Fruit fly (Drosophila melanogaster) whole organism, embryonic: Measurements from ENCODE around the gene Hmbs.
A peak's percentile ranks its signal among the peaks of the same experiment; 100 is the strongest.

Experiments used
- Atf6 ChIP-seq: fragments of 200-800 bp; sonication (Bioruptor generic); IDR thresholded peaks from 2 replicates; pipeline ENCODE4 v1.3.6; 2022; ENCODE audit warnings: missing biosample characterization, missing genetic modification characterization
- B-H2 ChIP-seq: fragments of 200-800 bp; sonication (Bioruptor generic); optimal IDR thresholded peaks from 2 replicates; lab custom pipeline; 2018; ENCODE audit warnings: missing biosample characterization, mild to moderate bottlenecking, missing genetic modification characterization
- Blimp-1 ChIP-seq: fragments of 200-800 bp; sonication (Bioruptor generic); optimal IDR thresholded peaks from 3 replicates; lab custom pipeline; 2018; ENCODE audit warnings: missing biosample characterization, missing genetic modification characterization, mild to moderate bottlenecking, moderate library complexity, missing genetic modification reagents
- CG10543 ChIP-seq: fragments of 200-800 bp; sonication (Bioruptor generic); optimal IDR thresholded peaks from 3 replicates; lab custom pipeline; 2017; ENCODE audit warnings: missing biosample characterization, mild to moderate bottlenecking, missing genetic modification characterization, moderate library complexity
- CG12769 ChIP-seq: fragments of 200-800 bp; sonication (Bioruptor generic); optimal IDR thresholded peaks from 2 replicates; lab custom pipeline; 2019; ENCODE audit warnings: missing biosample characterization, mild to moderate bottlenecking, missing genetic modification characterization, moderate library complexity
- CG17328 ChIP-seq: fragments of 200-800 bp; sonication (Bioruptor generic); IDR thresholded peaks from 2 replicates; pipeline ENCODE4 v1.3.6; 2022; ENCODE audit warnings: missing biosample characterization, missing genetic modification characterization
- CG17361 ChIP-seq: fragments of 200-800 bp; sonication (Bioruptor generic); IDR thresholded peaks from 3 replicates; pipeline ENCODE4 v1.3.6; 2022; ENCODE audit warnings: missing biosample characterization, missing genetic modification characterization
- CG17568 ChIP-seq: fragments of 200-800 bp; sonication (Bioruptor generic); optimal IDR thresholded peaks from 2 replicates; lab custom pipeline; 2018; ENCODE audit warnings: missing biosample characterization, mild to moderate bottlenecking, missing genetic modification characterization, moderate library complexity
- CG18599 ChIP-seq: fragments of 200-800 bp; sonication (Bioruptor generic); optimal IDR thresholded peaks from 3 replicates; lab custom pipeline; 2017; ENCODE audit warnings: missing biosample characterization, missing genetic modification characterization, mild to moderate bottlenecking, moderate library complexity, missing genetic modification reagents
- CG2712 ChIP-seq: fragments of 200-800 bp; optimal IDR thresholded peaks from 3 replicates; lab custom pipeline; 2019; ENCODE audit warnings: missing biosample characterization, mild to moderate bottlenecking, missing genetic modification characterization, moderate library complexity
- CG30020 ChIP-seq: fragments of 200-800 bp; optimal IDR thresholded peaks from 2 replicates; lab custom pipeline; 2019; ENCODE audit warnings: missing biosample characterization, mild to moderate bottlenecking, missing genetic modification characterization, moderate library complexity
- CG3163 ChIP-seq: fragments of 200-800 bp; sonication (Bioruptor generic); optimal IDR thresholded peaks from 3 replicates; lab custom pipeline; 2016; ENCODE audit warnings: missing biosample characterization, missing genetic modification characterization
- CG33213 ChIP-seq: fragments of 200-800 bp; sonication (Bioruptor generic); optimal IDR thresholded peaks from 3 replicates; lab custom pipeline; 2016; ENCODE audit warnings: missing biosample characterization, missing genetic modification characterization
- CG5245 ChIP-seq: fragments of 200-800 bp; sonication (Bioruptor generic); optimal IDR thresholded peaks from 3 replicates; lab custom pipeline; 2016; ENCODE audit warnings: missing biosample characterization, missing genetic modification characterization
- CG6765 ChIP-seq: fragments of 200-800 bp; sonication (Bioruptor generic); optimal IDR thresholded peaks from 3 replicates; lab custom pipeline; 2017; ENCODE audit warnings: missing biosample characterization, mild to moderate bottlenecking, missing genetic modification characterization
- CG9609 ChIP-seq: fragments of 200-800 bp; sonication (Bioruptor generic); optimal IDR thresholded peaks from 3 replicates; lab custom pipeline; 2016; ENCODE audit warnings: missing biosample characterization, missing genetic modification characterization
- CG9817 ChIP-seq: fragments of 200-800 bp; sonication (Bioruptor generic); optimal IDR thresholded peaks from 2 replicates; lab custom pipeline; 2018; ENCODE audit warnings: missing biosample characterization, mild to moderate bottlenecking, missing genetic modification characterization, moderate library complexity
- HHEX ChIP-seq: fragments of 200-800 bp; sonication (Bioruptor generic); optimal IDR thresholded peaks from 3 replicates; lab custom pipeline; 2017; ENCODE audit warnings: missing biosample characterization, mild to moderate bottlenecking, missing genetic modification characterization, missing genetic modification reagents
- HmgD ChIP-seq: fragments of 200-800 bp; sonication (Bioruptor generic); optimal IDR thresholded peaks from 3 replicates; lab custom pipeline; 2016; ENCODE audit warnings: missing biosample characterization, missing genetic modification characterization
- HmgZ ChIP-seq: fragments of 200-800 bp; sonication (Bioruptor generic); optimal IDR thresholded peaks from 2 replicates; lab custom pipeline; 2018; ENCODE audit warnings: missing biosample characterization, mild to moderate bottlenecking, missing genetic modification characterization
- Jarid2 ChIP-seq: fragments of 200-800 bp; sonication (Bioruptor generic); optimal IDR thresholded peaks from 3 replicates; lab custom pipeline; 2017; ENCODE audit warnings: mild to moderate bottlenecking, missing biosample characterization, missing genetic modification reagents, missing genetic modification characterization
- Mrtf ChIP-seq: fragments of 200-800 bp; sonication (Bioruptor generic); IDR thresholded peaks from 3 replicates; pipeline ENCODE4 v1.3.6; 2022; ENCODE audit warnings: missing biosample characterization, missing genetic modification characterization
- Opbp ChIP-seq: fragments of 200-800 bp; sonication (Bioruptor generic); IDR thresholded peaks from 3 replicates; pipeline ENCODE4 v1.3.6; 2022; ENCODE audit warnings: missing biosample characterization, missing genetic modification characterization; ENCODE audit not compliant: partially characterized antibody
- Poxn ChIP-seq: fragments of 200-800 bp; sonication (Bioruptor generic); IDR thresholded peaks from 2 replicates; pipeline ENCODE4 v1.3.6; 2022; ENCODE audit warnings: missing biosample characterization, missing genetic modification characterization
- Scr ChIP-seq: fragments of 200-800 bp; sonication (Bioruptor generic); IDR thresholded peaks from 2 replicates; pipeline ENCODE4 v1.3.6; 2022; ENCODE audit warnings: missing biosample characterization, missing genetic modification characterization; ENCODE audit not compliant: partially characterized antibody
- Sin3A ChIP-seq: fragments of >200 bp; optimal IDR thresholded peaks from 2 replicates; lab custom pipeline; 2018
- ac ChIP-seq: fragments of 200-800 bp; sonication (Bioruptor generic); optimal IDR thresholded peaks from 3 replicates; lab custom pipeline; 2017; ENCODE audit warnings: missing biosample characterization, mild to moderate bottlenecking, missing genetic modification characterization
- aop ChIP-seq: fragments of 200-800 bp; sonication (Bioruptor generic); IDR thresholded peaks from 2 replicates; pipeline ENCODE4 v1.3.6; 2022; ENCODE audit warnings: missing biosample characterization, missing genetic modification characterization
- ap ChIP-seq: fragments of 200-800 bp; sonication (Bioruptor generic); IDR thresholded peaks from 2 replicates; pipeline ENCODE4 v1.3.6; 2022; ENCODE audit warnings: missing biosample characterization, missing genetic modification characterization
- ase ChIP-seq: fragments of 200-800 bp; sonication (Bioruptor generic); IDR thresholded peaks from 3 replicates; pipeline ENCODE4 v1.3.6; 2022; ENCODE audit warnings: missing biosample characterization, missing genetic modification characterization
- bowl ChIP-seq: fragments of 200-800 bp; sonication (Bioruptor generic); IDR thresholded peaks from 2 replicates; pipeline ENCODE4 v1.3.6; 2022; ENCODE audit warnings: missing biosample characterization, missing genetic modification characterization
- br ChIP-seq: fragments of >200 bp; optimal IDR thresholded peaks from 2 replicates; lab custom pipeline; 2017
- btn ChIP-seq: fragments of 200-800 bp; sonication (Bioruptor generic); optimal IDR thresholded peaks from 2 replicates; lab custom pipeline; 2016; ENCODE audit warnings: missing biosample characterization, missing genetic modification characterization
- chn ChIP-seq: fragments of 200-800 bp; sonication (Bioruptor generic); optimal IDR thresholded peaks from 2 replicates; lab custom pipeline; 2016; ENCODE audit warnings: missing biosample characterization, missing genetic modification characterization
- croc ChIP-seq: fragments of 200-800 bp; sonication (Bioruptor generic); conservative IDR thresholded peaks from 3 replicates; pipeline ENCODE4 v1.3.6; 2022; ENCODE audit warnings: missing biosample characterization, missing genetic modification characterization
- crol ChIP-seq: fragments of 200-800 bp; sonication (Bioruptor generic); IDR thresholded peaks from 2 replicates; pipeline ENCODE4 v1.3.6; 2022; ENCODE audit warnings: missing biosample characterization, missing genetic modification characterization
- crp ChIP-seq, 2 experiments: fragments of 200-800 bp; sonication (Bioruptor generic); optimal IDR thresholded peaks; 2 replicates in 1 of 2; 3 replicates in 1 of 2; lab custom pipeline; 2017; ENCODE audit warnings: missing biosample characterization in 2 of 2, missing genetic modification characterization in 2 of 2, mild to moderate bottlenecking in 1 of 2, moderate library complexity in 1 of 2
- da ChIP-seq: fragments of 200-800 bp; sonication (Bioruptor generic); optimal IDR thresholded peaks from 2 replicates; lab custom pipeline; 2016; ENCODE audit warnings: missing biosample characterization, missing genetic modification characterization
- en ChIP-seq: fragments of 200-800 bp; sonication (Bioruptor generic); optimal IDR thresholded peaks from 2 replicates; lab custom pipeline; 2016; ENCODE audit warnings: missing biosample characterization, missing genetic modification characterization
- gem ChIP-seq: fragments of 200-800 bp; sonication (Bioruptor generic); optimal IDR thresholded peaks from 2 replicates; lab custom pipeline; 2019; ENCODE audit warnings: missing biosample characterization, mild to moderate bottlenecking, missing genetic modification characterization, moderate library complexity
- grau ChIP-seq: fragments of 200-800 bp; optimal IDR thresholded peaks from 3 replicates; lab custom pipeline; 2019; ENCODE audit warnings: missing biosample characterization, mild to moderate bottlenecking, missing genetic modification characterization, moderate library complexity
- hkb ChIP-seq, 2 experiments: fragments of 200-800 bp in 1 of 2; fragments of >200 bp in 1 of 2; sonication (Bioruptor generic) in 1 of 2; IDR thresholded peaks in 1 of 2; optimal IDR thresholded peaks in 1 of 2; 2 replicates each; pipeline versions ENCODE4 v1.3.6 to Lab custom; 2017 to 2022; ENCODE audit warnings: missing biosample characterization in 1 of 2, missing genetic modification characterization in 1 of 2
- nerfin-1 ChIP-seq: fragments of 200-800 bp; sonication (Bioruptor generic); optimal IDR thresholded peaks from 3 replicates; lab custom pipeline; 2019; ENCODE audit warnings: missing biosample characterization, mild to moderate bottlenecking, missing genetic modification characterization, moderate library complexity
- oc ChIP-seq: fragments of 200-800 bp; sonication (Bioruptor generic); optimal IDR thresholded peaks from 2 replicates; lab custom pipeline; 2018; ENCODE audit warnings: missing biosample characterization, mild to moderate bottlenecking, missing genetic modification characterization, moderate library complexity
- pan ChIP-seq, 4 experiments: fragments of >200 bp in 3 of 4; fragments of 200-800 bp in 1 of 4; sonication (Bioruptor generic) in 1 of 4; optimal IDR thresholded peaks in 3 of 4; IDR thresholded peaks in 1 of 4; 2 replicates each; pipeline versions ENCODE4 v1.3.6 to Lab custom; 2017 to 2022; ENCODE audit warnings: missing biosample characterization in 2 of 4, missing genetic modification characterization in 2 of 4, mixed read lengths in 1 of 4
- ro ChIP-seq: fragments of 200-800 bp; sonication (Bioruptor generic); IDR thresholded peaks from 2 replicates; pipeline ENCODE4 v1.3.6; 2022; ENCODE audit warnings: missing biosample characterization, missing genetic modification characterization
- sens-2 ChIP-seq: fragments of 200-800 bp; sonication (Bioruptor generic); IDR thresholded peaks from 2 replicates; pipeline ENCODE4 v1.3.6; 2022; ENCODE audit warnings: missing biosample characterization, missing genetic modification characterization
- tup ChIP-seq: fragments of 200-800 bp; sonication (Bioruptor generic); optimal IDR thresholded peaks from 2 replicates; lab custom pipeline; 2016; ENCODE audit warnings: missing biosample characterization, mild to moderate bottlenecking, missing genetic modification characterization, moderate library complexity
- vnd ChIP-seq: fragments of 200-800 bp; sonication (Bioruptor generic); IDR thresholded peaks from 3 replicates; pipeline ENCODE4 v1.3.6; 2022; ENCODE audit warnings: missing biosample characterization, missing genetic modification characterization; ENCODE audit not compliant: partially characterized antibody
- zf30C ChIP-seq: fragments of 200-800 bp; sonication (Bioruptor generic); optimal IDR thresholded peaks from 3 replicates; lab custom pipeline; 2018; ENCODE audit warnings: missing biosample characterization, mild to moderate bottlenecking, missing genetic modification characterization

The Hmbs gene

DNA sequence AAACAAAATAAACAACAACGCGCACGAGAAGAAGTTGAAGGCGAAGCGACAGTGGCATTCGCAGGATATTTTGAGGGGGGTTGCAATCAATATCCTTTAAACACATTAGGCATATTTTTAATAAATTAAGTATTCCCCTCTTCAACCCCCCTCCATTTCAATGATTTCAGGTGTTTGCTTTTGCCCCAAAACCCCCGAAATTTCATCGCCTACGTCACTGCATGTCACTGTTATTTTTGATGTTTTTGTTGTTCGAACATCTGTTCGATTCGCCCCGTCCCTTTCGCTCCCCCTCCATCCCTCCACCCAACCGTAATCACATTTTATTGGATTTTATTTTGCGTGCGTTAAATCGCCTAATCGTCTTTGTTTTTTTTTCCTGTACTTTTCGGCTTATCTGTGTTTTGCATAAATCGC lies 33.5 kb downstream of the Hmbs start (continued):
- peak; percentile 78 for TF ChIP-seq ac (GFP tag; lab: Kevin White, UChicago)
- peak; percentile 75 for TF ChIP-seq ap (GFP tag; lab: Robert Waterston, UW)
- peak; percentile 66 for TF ChIP-seq da (GFP tag; lab: Kevin White, UChicago)
- no peak for TF ChIP-seq HmgD (GFP tag; lab: Kevin White, UChicago)
- peak in 1 of 2 experiments; percentile 57 for TF ChIP-seq crp (GFP tag; optimal IDR thresholded peaks at IDR 0.05; lab: Kevin White, UChicago)
- TF ChIP-seq aop (GFP tag; lab: Robert Waterston, UW), result peak; percentile 24; the same call in 1 of the 2 replicates
- no peak for TF ChIP-seq CG10543 (GFP tag; lab: Kevin White, UChicago)
- no peak for TF ChIP-seq br (lab: Kevin White, UChicago)
- TF ChIP-seq CG17328 (GFP tag; lab: Robert Waterston, UW), result peak; percentile 90
- peak; percentile 39 for TF ChIP-seq CG17568
- TF ChIP-seq CG9817, result peak; percentile 47
- TF ChIP-seq HHEX (GFP tag; lab: Kevin White, UChicago), result peak; percentile 82
- TF ChIP-seq ase (GFP tag; lab: Robert Waterston, UW), result peak; percentile 56; the same call in 2 of the 3 replicates
- peak; percentile 48 for TF ChIP-seq Jarid2
- peak; percentile 84 for TF ChIP-seq gem (tag; lab: Kevin White, UChicago)
- no peak for TF ChIP-seq CG30020 (tag; lab: Kevin White, UChicago)
- TF ChIP-seq Blimp-1 (GFP tag; lab: Kevin White, UChicago), result peak; percentile 52
- TF ChIP-seq CG9609 (GFP tag; lab: Kevin White, UChicago), result peak; percentile 74
- TF ChIP-seq en (GFP tag; lab: Kevin White, UChicago), result peak; percentile 13
- no peak for TF ChIP-seq Scr
- no peak for TF ChIP-seq Opbp (GFP tag; lab: Robert Waterston, UW)
- TF ChIP-seq CG2712, result peak; percentile 87
- TF ChIP-seq sens-2 (GFP tag; lab: Robert Waterston, UW), result peak; percentile 57
- peak; percentile 29 for TF ChIP-seq CG3163 (GFP tag; lab: Kevin White, UChicago)
- TF ChIP-seq btn (GFP tag; lab: Kevin White, UChicago), result peak; percentile 68
- TF ChIP-seq CG12769, result peak; percentile 87
- 0 out of 2 replicates have a peak, but pooled peaks have one; percentile 26 for TF ChIP-seq Poxn
- peak; percentile 38 for TF ChIP-seq tup (GFP tag; lab: Kevin White, UChicago)
- TF ChIP-seq grau (tag; lab: Kevin White, UChicago), result peak; percentile 71
- TF ChIP-seq bowl (GFP tag; lab: Robert Waterston, UW), result peak; percentile 54; the same call in 1 of the 2 replicates
- no peak for TF ChIP-seq B-H2 (GFP tag; lab: Kevin White, UChicago)
- no peak for TF ChIP-seq zf30C (GFP tag; lab: Kevin White, UChicago)
- TF ChIP-seq oc, result peak; percentile 73
- TF ChIP-seq chn (GFP tag; lab: Kevin White, UChicago), result peak; percentile 77
- TF ChIP-seq pan (optimal IDR thresholded peaks at IDR 0.05; lab: Kevin White, UChicago), result no peak
- peak in 1 of 2 experiments; percentile 92 for TF ChIP-seq pan (GFP tag; optimal IDR thresholded peaks at IDR 0.05 in 1 of 2, IDR thresholded peaks at IDR 0.05 in 1 of 2)
- TF ChIP-seq Atf6 (GFP tag; lab: Robert Waterston, UW), result peak; percentile 82
- peak; percentile 92 for TF ChIP-seq crol
- TF ChIP-seq nerfin-1 (tag; lab: Kevin White, UChicago), result peak; percentile 53
- TF ChIP-seq croc (GFP tag; lab: Robert Waterston, UW), result peak; percentile 79
- TF ChIP-seq CG5245, result peak; percentile 40
- TF ChIP-seq Sin3A (lab: Kevin White, UChicago), result no peak
- TF ChIP-seq CG18599, result peak; percentile 88
- TF ChIP-seq CG33213, result peak; percentile 36
- TF ChIP-seq vnd (GFP tag; lab: Robert Waterston, UW), result no peak
- no peak for TF ChIP-seq hkb (optimal IDR thresholded peaks at IDR 0.05; lab: Kevin White, UChicago)
- peak; percentile 83 for TF ChIP-seq hkb (GFP tag; IDR thresholded peaks at IDR 0.05; lab: Robert Waterston, UW)
- peak; percentile 80 for TF ChIP-seq Mrtf
- peak; percentile 83 for TF ChIP-seq CG17361 (GFP tag; lab: Robert Waterston, UW)
- peak; percentile 63 for TF ChIP-seq HmgZ
- TF ChIP-seq ro (GFP tag; lab: Robert Waterston, UW), result peak; percentile 51
- no peak for TF ChIP-seq CG6765 (GFP tag; lab: Kevin White, UChicago)
